Fruit fly (Drosophila melanogaster) whole organism, pupa: Measurements from ENCODE around the gene RpL7.

Experiments
- CG10348 ChIP-seq: fragments of 200-800 bp; sonication (Bioruptor generic); IDR thresholded peaks from 2 replicates; pipeline ENCODE4 v1.3.6; 2022; ENCODE audit warnings: missing biosample characterization, missing genetic modification characterization
- CG17806 ChIP-seq: fragments of 200-800 bp; sonication (Bioruptor generic); optimal IDR thresholded peaks from 2 replicates; lab custom pipeline; 2018; ENCODE audit warnings: missing biosample characterization, mild to moderate bottlenecking, missing genetic modification characterization, moderate library complexity
- CG8159 ChIP-seq: fragments of 200-800 bp; sonication (Bioruptor generic); optimal IDR thresholded peaks from 3 replicates; lab custom pipeline; 2018; ENCODE audit warnings: missing biosample characterization, mild to moderate bottlenecking, missing genetic modification characterization, moderate library complexity
- D1 ChIP-seq: fragments of 200-800 bp; sonication (Bioruptor generic); optimal IDR thresholded peaks from 2 replicates; lab custom pipeline; 2018; ENCODE audit warnings: missing biosample characterization, mild to moderate bottlenecking, missing genetic modification characterization, moderate library complexity
- Ets98B ChIP-seq: fragments of 200-800 bp; sonication (Bioruptor generic); IDR thresholded peaks from 2 replicates; pipeline ENCODE4 v1.3.6; 2022; ENCODE audit warnings: missing biosample characterization, missing genetic modification characterization
- Pif1A ChIP-seq: fragments of 200-800 bp; sonication (Bioruptor generic); optimal IDR thresholded peaks from 3 replicates; lab custom pipeline; 2016; ENCODE audit warnings: missing biosample characterization, missing genetic modification characterization
- Snoo ChIP-seq: fragments of 200-800 bp; sonication (Bioruptor generic); optimal IDR thresholded peaks from 3 replicates; lab custom pipeline; 2017; ENCODE audit warnings: missing biosample characterization, mild to moderate bottlenecking, missing genetic modification characterization, inconsistent platforms
- fd96Ca ChIP-seq: fragments of 200-800 bp; sonication (Bioruptor generic); IDR thresholded peaks from 3 replicates; pipeline ENCODE4 v1.3.6; 2022; ENCODE audit warnings: missing biosample characterization, missing genetic modification characterization

DNA sequence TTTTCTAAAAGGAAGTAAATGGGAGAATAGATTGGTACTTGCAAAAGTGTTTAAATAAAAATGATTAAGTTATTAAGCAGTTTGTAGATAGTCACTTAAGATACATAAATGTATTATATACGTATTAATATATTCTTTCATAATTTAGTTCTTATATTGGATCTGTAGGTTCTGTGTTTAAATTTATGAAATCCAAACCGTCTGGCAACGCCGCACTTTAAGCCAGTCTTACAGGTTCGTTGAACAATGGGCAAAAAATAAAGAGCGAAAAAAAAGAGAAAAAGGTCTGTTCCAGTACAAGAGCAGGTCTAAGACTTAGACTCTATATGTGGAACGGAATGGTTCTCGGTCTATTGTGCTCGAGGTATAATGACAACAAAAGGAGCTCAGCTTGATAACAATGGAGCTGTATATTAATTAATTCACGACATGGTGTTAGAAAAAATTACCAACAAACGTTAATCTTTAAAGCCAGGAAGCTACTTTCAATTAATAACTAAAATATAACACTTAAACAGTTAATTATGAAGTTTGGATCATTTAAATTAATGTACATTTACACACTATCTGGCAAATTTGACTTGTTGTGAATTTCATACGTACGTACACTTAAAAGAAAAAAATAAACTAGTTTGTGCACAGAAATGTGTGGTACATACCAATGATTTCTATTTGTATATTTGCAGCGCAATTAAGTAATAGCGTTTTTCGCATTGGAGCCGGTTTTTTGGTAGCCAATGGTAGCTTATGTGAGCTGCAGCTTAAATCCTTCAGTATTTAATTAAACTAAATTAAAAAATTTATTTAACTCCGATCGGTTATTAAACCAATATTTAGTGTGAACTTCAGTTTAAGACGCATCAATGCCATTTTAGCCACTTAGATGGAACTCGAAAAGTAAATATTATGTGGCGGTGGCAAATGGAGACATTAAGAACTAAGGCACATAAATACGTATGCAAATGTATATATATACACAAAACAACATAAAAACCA lies 8.3 kb downstream of the RpL7 start, which contains the start of gene CG5731:
- TF ChIP-seq D1 (tag; lab: Kevin White, UChicago), result no peak
- no peak for TF ChIP-seq fd96Ca (GFP tag; lab: Robert Waterston, UW)
- TF ChIP-seq Ets98B (GFP tag; lab: Robert Waterston, UW), result no peak
- TF ChIP-seq Pif1A (GFP tag; lab: Kevin White, UChicago), result no peak
- TF ChIP-seq Snoo (tag; lab: Kevin White, UChicago), result no peak
- no peak for TF ChIP-seq CG10348
- TF ChIP-seq CG8159, result no peak
- TF ChIP-seq CG17806, result no peak
